Fruit fly (Drosophila melanogaster) whole organism: ENCODE results near the gene C1GalTA.

ENCODE experiments used
- Dll ChIP-seq: fragments of >200 bp; optimal IDR thresholded peaks from 2 replicates; lab custom pipeline; 2017
- EcR ChIP-seq, 2 experiments: fragments of >200 bp; optimal IDR thresholded peaks; 2 replicates each; lab custom pipeline; 2017; ENCODE audit warnings: missing biosample characterization in 2 of 2, missing genetic modification characterization in 2 of 2, missing genetic modification reagents in 2 of 2
- pan ChIP-seq: fragments of >200 bp; optimal IDR thresholded peaks from 2 replicates; lab custom pipeline; 2017
- psq ChIP-seq: fragments of >200 bp; optimal IDR thresholded peaks from 2 replicates; lab custom pipeline; 2017
- usp ChIP-seq: fragments of >200 bp; optimal IDR thresholded peaks from 2 replicates; lab custom pipeline; 2017; ENCODE audit warnings: missing biosample characterization, missing genetic modification characterization, mixed read lengths

- TF ChIP-seq psq (no peak), usp (GFP tag; lab: Kevin White, UChicago) (no peak), Dll (lab: Kevin White, UChicago) (no peak), pan (lab: Kevin White, UChicago) (no peak), EcR (GFP tag; optimal IDR thresholded peaks at IDR 0.05; lab: Kevin White, UChicago) (no peak)
Measured at dm6 chr2L:8991583-8991982, 40.6 kb upstream of the C1GalTA start, which contains the start of gene CG9555.
